Worm (Caenorhabditis elegans): ENCODE measurements around the gene Y57E12AL.1.

DNA sequence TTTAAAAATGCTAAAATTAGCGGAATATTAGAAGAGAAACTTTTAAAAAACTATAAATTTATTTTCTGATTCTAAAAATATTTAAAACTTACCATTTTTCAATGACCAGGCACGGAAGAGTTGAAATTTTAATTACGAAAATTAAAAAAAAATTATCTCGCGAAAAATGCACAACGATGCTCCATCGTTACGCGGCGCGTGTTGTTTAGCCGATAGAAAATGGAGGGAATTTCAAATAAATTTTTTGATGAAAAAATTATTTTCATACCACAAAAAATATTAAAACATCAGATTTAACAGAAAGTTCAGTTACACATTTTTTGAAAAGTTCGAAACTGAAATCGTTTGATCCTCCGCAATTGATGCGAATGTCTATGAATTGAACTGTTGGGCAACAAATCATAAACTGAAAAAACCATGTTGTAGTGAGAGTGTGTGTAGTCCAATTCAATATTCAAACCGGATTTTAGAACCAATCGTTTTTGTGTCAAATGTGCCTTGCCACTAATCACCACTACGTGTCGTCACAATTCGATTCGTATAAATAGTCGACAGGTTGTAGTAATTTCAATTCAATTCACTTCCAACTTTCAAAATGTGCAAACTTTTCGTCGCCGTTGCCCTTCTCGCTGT is 9.1 kb upstream of the Y57E12AL.1 start, which contains the start of the genes tofu-2 and spig-1:
- TF ChIP-seq alr-1 (tag; optimal IDR thresholded peaks at IDR 0.05; ENCODE audit: borderline replicate concordance) (no peak), nhr-237 (tag; optimal IDR thresholded peaks at IDR 0.05) (no peak), zip-4 (GFP tag; optimal IDR thresholded peaks at IDR 0.05) (no peak), lin-15B (tag; optimal IDR thresholded peaks at IDR 0.05) (no peak), lin-35 (GFP tag; optimal IDR thresholded peaks at IDR 0.05) (no peak), hlh-17 (GFP tag; optimal IDR thresholded peaks at IDR 0.05; ENCODE audit: borderline replicate concordance) (no peak), lin-13 (GFP tag; optimal IDR thresholded peaks at IDR 0.05) (no peak)
